Worm (Caenorhabditis elegans) whole organism, young adult: Measurements from ENCODE around the gene W03C9.2.

ENCODE experiments used
- B0019.2 ChIP-seq: fragments of 200-800 bp; sonication (Bioruptor generic); conservative IDR thresholded peaks from 2 replicates; pipeline ENCODE4 v1.3.6; 2022; ENCODE audit warnings: missing genetic modification reagents, missing genetic modification characterization, missing compliant biosample characterization
- B0336.3 ChIP-seq: fragments of 200-800 bp; sonication (Bioruptor generic); IDR thresholded peaks from 2 replicates; pipeline ENCODE4 v1.3.6; 2022; ENCODE audit warnings: missing genetic modification characterization, missing compliant biosample characterization
- D2030.7 ChIP-seq: fragments of 200-800 bp; sonication (Bioruptor generic); IDR thresholded peaks from 2 replicates; pipeline ENCODE4 v1.3.6; 2022; ENCODE audit warnings: missing genetic modification reagents, missing genetic modification characterization, missing compliant biosample characterization
- F10E7.11 ChIP-seq: sonication (generic microtip); optimal IDR thresholded peaks from 2 replicates; lab custom pipeline; 2017; ENCODE audit warnings: mild to moderate bottlenecking, missing genetic modification characterization, moderate library complexity, missing compliant biosample characterization
- F49E8.2 ChIP-seq: sonication (generic microtip); optimal IDR thresholded peaks from 3 replicates; lab custom pipeline; 2017; ENCODE audit warnings: missing genetic modification characterization, mild to moderate bottlenecking, missing compliant biosample characterization, antibody characterized with exemption, moderate library complexity; ENCODE audit not compliant: insufficient read depth
- F55B11.4 ChIP-seq: sonication (generic microtip); optimal IDR thresholded peaks from 2 replicates; lab custom pipeline; 2016; ENCODE audit warnings: missing compliant biosample characterization, missing genetic modification characterization, borderline replicate concordance; ENCODE audit not compliant: insufficient read depth
- F57C9.4 ChIP-seq: sonication (generic microtip); optimal IDR thresholded peaks from 2 replicates; lab custom pipeline; 2017; ENCODE audit warnings: mild to moderate bottlenecking, missing genetic modification characterization, missing compliant biosample characterization
- Y53G8AR.9 ChIP-seq: fragments of 200-800 bp; sonication (Bioruptor generic); conservative IDR thresholded peaks from 2 replicates; pipeline ENCODE4 v1.3.6; 2022; ENCODE audit warnings: missing genetic modification reagents, missing genetic modification characterization, missing compliant biosample characterization
- Y95B8A.8 ChIP-seq: fragments of 200-800 bp; sonication (Bioruptor generic); IDR thresholded peaks from 2 replicates; pipeline ENCODE4 v1.3.6; 2022; ENCODE audit warnings: missing genetic modification reagents, missing genetic modification characterization, missing compliant biosample characterization
- aptf-3 ChIP-seq: fragments of 200-800 bp; sonication (Bioruptor generic); IDR thresholded peaks from 2 replicates; pipeline ENCODE4 v1.3.6; 2022; ENCODE audit warnings: missing genetic modification characterization, missing compliant biosample characterization
- athp-1 ChIP-seq: sonication (generic microtip); optimal IDR thresholded peaks from 2 replicates; lab custom pipeline; 2017; ENCODE audit warnings: mild to moderate bottlenecking, missing genetic modification characterization, missing compliant biosample characterization
- attf-6 ChIP-seq: fragments of 200-800 bp; sonication (Bioruptor generic); IDR thresholded peaks from 2 replicates; pipeline ENCODE4 v1.3.6; 2022; ENCODE audit warnings: missing genetic modification reagents, missing genetic modification characterization, missing compliant biosample characterization
- cebp-1 ChIP-seq, 2 experiments: fragments of 200-800 bp in 1 of 2; sonication (Bioruptor generic) in 1 of 2; sonication (generic microtip) in 1 of 2; IDR thresholded peaks in 1 of 2; optimal IDR thresholded peaks in 1 of 2; 2 replicates each; pipeline versions ENCODE4 v1.3.6 to Lab custom; 2017 to 2022; ENCODE audit warnings: missing compliant biosample characterization in 2 of 2, missing genetic modification characterization in 2 of 2, mild to moderate bottlenecking in 1 of 2, missing genetic modification reagents in 1 of 2, moderate library complexity in 1 of 2
- ceh-100 ChIP-seq: fragments of 200-800 bp; sonication (Bioruptor generic); IDR thresholded peaks from 2 replicates; pipeline ENCODE4 v1.3.6; 2022; ENCODE audit warnings: missing genetic modification reagents, missing genetic modification characterization, missing compliant biosample characterization
- ceh-91 ChIP-seq: fragments of 200-800 bp; sonication (Bioruptor generic); IDR thresholded peaks from 2 replicates; pipeline ENCODE4 v1.3.6; 2022; ENCODE audit warnings: missing genetic modification reagents, missing genetic modification characterization, missing compliant biosample characterization
- dpff-1 ChIP-seq: sonication (generic microtip); optimal IDR thresholded peaks from 2 replicates; lab custom pipeline; 2017; ENCODE audit warnings: mild to moderate bottlenecking, missing genetic modification characterization, missing compliant biosample characterization
- dpl-1 ChIP-seq: fragments of 150-350 bp; optimal IDR thresholded peaks from 2 replicates; lab custom pipeline; 2014; ENCODE audit warnings: missing biosample characterization, missing genetic modification reagents, missing genetic modification characterization
- efl-1 ChIP-seq: fragments of 150-350 bp; optimal IDR thresholded peaks from 2 replicates; lab custom pipeline; 2014; ENCODE audit warnings: missing biosample characterization, missing genetic modification reagents, missing genetic modification characterization
- hlh-12 ChIP-seq: sonication (generic microtip); optimal IDR thresholded peaks from 2 replicates; lab custom pipeline; 2016; ENCODE audit warnings: missing genetic modification characterization, missing compliant biosample characterization
- hmg-1.2 ChIP-seq: fragments of 200-800 bp; sonication (Bioruptor generic); IDR thresholded peaks from 2 replicates; pipeline ENCODE4 v1.3.6; 2022; ENCODE audit warnings: missing genetic modification reagents, missing genetic modification characterization, missing compliant biosample characterization
- hrde-1 ChIP-seq: sonication (generic microtip); optimal IDR thresholded peaks from 2 replicates; lab custom pipeline; 2016; ENCODE audit warnings: missing genetic modification characterization, mild to moderate bottlenecking, missing compliant biosample characterization, moderate library complexity, missing genotype, missing genetic modification reagents, borderline replicate concordance
- hsf-1 ChIP-seq: fragments of 200-800 bp; sonication (Bioruptor generic); IDR thresholded peaks from 2 replicates; pipeline ENCODE4 v1.3.6; 2022; ENCODE audit warnings: missing genetic modification reagents, missing genetic modification characterization, missing compliant biosample characterization
- lag-1 ChIP-seq: fragments of 200-800 bp; sonication (Bioruptor generic); IDR thresholded peaks from 2 replicates; pipeline ENCODE4 v1.3.6; 2022; ENCODE audit warnings: missing genetic modification reagents, missing genetic modification characterization, missing compliant biosample characterization
- lin-26 ChIP-seq: fragments of 200-800 bp; sonication (Bioruptor generic); IDR thresholded peaks from 2 replicates; pipeline ENCODE4 v1.3.6; 2022; ENCODE audit warnings: missing genetic modification reagents, missing genetic modification characterization, missing compliant biosample characterization
- lin-35 ChIP-seq, 3 experiments: fragments of 150-350 bp in 2 of 3; sonication (generic microtip) in 1 of 3; optimal IDR thresholded peaks; 2 replicates each; lab custom pipeline; 2014 to 2018; ENCODE audit warnings: missing biosample characterization in 3 of 3, missing genetic modification characterization in 3 of 3, missing genetic modification reagents in 3 of 3
- lin-54 ChIP-seq: fragments of 200-800 bp; sonication (Bioruptor generic); optimal IDR thresholded peaks from 2 replicates; lab custom pipeline; 2018; ENCODE audit warnings: mild to moderate bottlenecking, missing genetic modification characterization, missing compliant biosample characterization
- lsl-1 ChIP-seq: fragments of 200-800 bp; sonication (Bioruptor generic); optimal IDR thresholded peaks from 2 replicates; lab custom pipeline; 2018; ENCODE audit warnings: mild to moderate bottlenecking, missing genetic modification characterization, moderate library complexity, missing compliant biosample characterization
- madf-6 ChIP-seq: fragments of 200-800 bp; sonication (Bioruptor generic); IDR thresholded peaks from 2 replicates; pipeline ENCODE4 v1.3.6; 2022; ENCODE audit warnings: missing genetic modification reagents, missing genetic modification characterization, missing compliant biosample characterization
- madf-8 ChIP-seq: fragments of 200-800 bp; sonication (Bioruptor generic); conservative IDR thresholded peaks from 2 replicates; pipeline ENCODE4 v1.3.6; 2022; ENCODE audit warnings: missing genetic modification reagents, missing genetic modification characterization, missing compliant biosample characterization
- nfyb-1 ChIP-seq: fragments of 200-800 bp; sonication (Bioruptor generic); IDR thresholded peaks from 2 replicates; pipeline ENCODE4 v1.3.6; 2022; ENCODE audit warnings: missing genetic modification reagents, missing genetic modification characterization, missing compliant biosample characterization
- nhr-179 ChIP-seq: sonication (generic microtip); optimal IDR thresholded peaks from 2 replicates; lab custom pipeline; 2016; ENCODE audit warnings: mild to moderate bottlenecking, missing genetic modification characterization, missing compliant biosample characterization
- nhr-27 ChIP-seq: fragments of 200-800 bp; sonication (Bioruptor generic); optimal IDR thresholded peaks from 2 replicates; lab custom pipeline; 2018; ENCODE audit warnings: mild to moderate bottlenecking, missing genetic modification characterization, moderate library complexity, missing compliant biosample characterization
- nhr-80 ChIP-seq: sonication (generic microtip); optimal IDR thresholded peaks from 2 replicates; lab custom pipeline; 2016; ENCODE audit warnings: missing genetic modification characterization, missing compliant biosample characterization
- snpc-1.1 ChIP-seq: sonication (generic microtip); optimal IDR thresholded peaks from 2 replicates; lab custom pipeline; 2017; ENCODE audit warnings: missing genetic modification characterization, mild to moderate bottlenecking, missing compliant biosample characterization, antibody characterized with exemption, moderate library complexity, missing genotype, missing genetic modification reagents; ENCODE audit not compliant: insufficient read depth
- snpc-3.4 ChIP-seq: sonication (generic microtip); optimal IDR thresholded peaks from 2 replicates; lab custom pipeline; 2017; ENCODE audit warnings: missing genetic modification characterization, mild to moderate bottlenecking, missing compliant biosample characterization, antibody characterized with exemption, moderate library complexity, missing genotype, missing genetic modification reagents
- tlf-1 ChIP-seq: fragments of 200-800 bp; sonication (Bioruptor generic); optimal IDR thresholded peaks from 2 replicates; lab custom pipeline; 2018; ENCODE audit warnings: mild to moderate bottlenecking, missing genetic modification characterization, missing compliant biosample characterization
- xnd-1 ChIP-seq: sonication (generic microtip); optimal IDR thresholded peaks from 2 replicates; lab custom pipeline; 2016; ENCODE audit warnings: missing genotype, missing genetic modification reagents, missing genetic modification characterization, missing compliant biosample characterization
- zfh-2 ChIP-seq: fragments of 200-800 bp; sonication (Bioruptor generic); conservative IDR thresholded peaks from 2 replicates; pipeline ENCODE4 v1.3.6; 2022; ENCODE audit warnings: missing genetic modification reagents, missing genetic modification characterization, missing compliant biosample characterization
- zim-3 ChIP-seq: sonication (generic microtip); optimal IDR thresholded peaks from 2 replicates; lab custom pipeline; 2017; ENCODE audit warnings: mild to moderate bottlenecking, missing genetic modification characterization, moderate library complexity, missing compliant biosample characterization
- ztf-25 ChIP-seq: fragments of 200-800 bp; sonication (Bioruptor generic); IDR thresholded peaks from 2 replicates; pipeline ENCODE4 v1.3.6; 2022; ENCODE audit warnings: missing genetic modification reagents, missing genetic modification characterization, missing compliant biosample characterization

The W03C9.2 gene

ce11 chrII:11968275-11968674 lies 6.1 kb downstream of the W03C9.2 start, which contains the start of gene mex-1 (continued):
- TF ChIP-seq snpc-1.1 (tag; lab: Kevin White, UChicago) = peak; percentile 72
- no peak for TF ChIP-seq nhr-27
- TF ChIP-seq attf-6 (GFP tag; lab: Robert Waterston, UW) = peak; percentile 78
- no peak for TF ChIP-seq F55B11.4 (tag; lab: Kevin White, UChicago)
- peak; percentile 78 for TF ChIP-seq F49E8.2
- TF ChIP-seq hlh-12 (tag; lab: Kevin White, UChicago) = no peak
- no peak for TF ChIP-seq aptf-3 (GFP tag; lab: Robert Waterston, UW)
- no peak for TF ChIP-seq dpff-1
- TF ChIP-seq Y53G8AR.9 = peak; percentile 78; the same call in 1 of the 2 replicates
- TF ChIP-seq lin-35 (GFP tag; optimal IDR thresholded peaks at IDR 0.05; lab: Kevin White, UChicago) = peak in 2 of 3 experiments; percentile 19 to 81
- no peak for TF ChIP-seq F57C9.4 (tag; lab: Kevin White, UChicago)

DNA sequence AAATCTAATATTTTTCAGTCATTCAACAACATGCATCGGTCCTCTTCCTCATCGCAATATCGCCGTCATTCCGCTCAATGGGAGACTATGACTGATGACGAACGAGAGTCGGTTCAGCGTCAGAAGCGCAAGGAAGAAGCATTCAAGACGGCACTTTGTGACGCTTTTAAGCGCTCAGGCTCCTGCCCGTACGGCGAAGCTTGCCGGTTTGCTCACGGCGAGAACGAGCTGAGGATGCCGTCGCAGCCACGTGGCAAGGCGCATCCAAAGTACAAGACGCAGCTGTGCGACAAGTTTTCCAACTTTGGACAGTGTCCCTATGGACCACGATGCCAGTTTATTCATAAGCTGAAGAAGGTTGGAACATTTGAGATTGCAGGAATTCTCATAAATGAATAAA lies 6.9 kb downstream of the W03C9.2 start:
- TF ChIP-seq lin-26 (GFP tag; lab: Robert Waterston, UW) (0 out of 2 replicates have a peak, but pooled peaks have one; percentile 9), zfh-2 (peak; percentile 55; the same call in 1 of the 2 replicates), hsf-1 (GFP tag; lab: Robert Waterston, UW) (0 out of 2 replicates have a peak, but pooled peaks have one; percentile 24), F10E7.11 (tag; lab: Kevin White, UChicago) (no peak), lag-1 (GFP tag; lab: Robert Waterston, UW) (no peak), athp-1 (no peak), hmg-1.2 (GFP tag; lab: Robert Waterston, UW) (0 out of 2 replicates have a peak, but pooled peaks have one; percentile 3)
- TF ChIP-seq, all 124 proteins: peak for 4

DNA sequence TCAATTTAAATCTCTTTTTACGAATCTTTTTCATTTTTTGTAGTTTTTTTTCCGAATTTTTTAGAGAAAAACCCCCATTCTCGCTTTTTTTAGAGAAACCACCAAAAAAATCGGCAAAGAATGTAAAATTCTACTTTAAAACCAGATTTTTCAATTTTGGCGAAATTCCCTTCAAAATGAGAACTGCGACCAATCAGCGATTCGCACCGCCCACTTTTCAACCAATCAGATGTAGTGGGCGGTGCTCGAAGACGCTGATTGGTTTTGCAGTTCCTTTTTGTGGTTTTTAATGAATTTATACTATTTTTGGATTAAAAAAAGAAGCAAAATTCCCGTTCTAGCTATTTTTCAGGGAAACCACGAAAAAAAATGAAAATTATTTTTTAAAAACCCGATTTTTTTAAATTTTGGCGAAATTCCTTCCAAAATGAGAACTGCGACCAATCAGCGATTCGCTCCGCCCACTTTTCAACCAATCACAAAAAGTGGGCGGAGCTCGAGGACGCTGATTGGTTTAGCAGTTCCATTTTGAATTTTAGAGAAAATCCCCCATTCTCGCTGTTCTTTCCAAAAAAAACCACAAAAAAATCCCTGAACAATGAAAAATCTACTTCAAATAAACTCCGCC lies 9.0 kb downstream of the W03C9.2 start:
- no peak for TF ChIP-seq xnd-1
- TF ChIP-seq nfyb-1 (GFP tag; lab: Robert Waterston, UW) = peak; percentile 11; the same call in 1 of the 2 replicates

ce11 chrII:11972266-11972665 lies 10.1 kb downstream of the W03C9.2 start:
- TF ChIP-seq B0336.3 (peak; percentile 63), lsl-1 (GFP tag; lab: Kevin White, UChicago) (peak; percentile 50), madf-6 (GFP tag; lab: Robert Waterston, UW) (peak; percentile 80), hrde-1 (tag; lab: Kevin White, UChicago) (peak; percentile 81), tlf-1 (GFP tag; lab: Kevin White, UChicago) (peak; percentile 51), D2030.7 (GFP tag; lab: Robert Waterston, UW) (no peak), ztf-25 (GFP tag; lab: Robert Waterston, UW) (0 out of 2 replicates have a peak, but pooled peaks have one; percentile 55), nhr-80 (tag; lab: Kevin White, UChicago) (no peak), nhr-179 (tag; lab: Kevin White, UChicago) (no peak), zim-3 (peak; percentile 7), lin-35 (GFP tag; optimal IDR thresholded peaks at IDR 0.05; lab: Kevin White, UChicago) (peak in 1 of 3 experiments; percentile 32), nhr-27 (no peak), dpl-1 (peak; percentile 28), Y53G8AR.9 (0 out of 2 replicates have a peak, but pooled peaks have one; percentile 40), ceh-100 (GFP tag; lab: Robert Waterston, UW) (0 out of 2 replicates have a peak, but pooled peaks have one; percentile 30), lin-54 (GFP tag; lab: Kevin White, UChicago) (peak; percentile 20), cebp-1 (GFP tag; IDR thresholded peaks at IDR 0.05; lab: Robert Waterston, UW) (no peak), cebp-1 (tag; optimal IDR thresholded peaks at IDR 0.05; lab: Kevin White, UChicago) (peak; percentile 16), Y95B8A.8 (GFP tag; lab: Robert Waterston, UW) (0 out of 2 replicates have a peak, but pooled peaks have one; percentile 82), B0019.2 (GFP tag; lab: Robert Waterston, UW) (no peak), lin-26 (GFP tag; lab: Robert Waterston, UW) (peak; percentile 57; the same call in 1 of the 2 replicates), hsf-1 (GFP tag; lab: Robert Waterston, UW) (peak; percentile 44; the same call in 1 of the 2 replicates), efl-1 (GFP tag; lab: Kevin White, UChicago) (peak; percentile 68), ceh-91 (peak; percentile 26; the same call in 1 of the 2 replicates), snpc-3.4 (tag; lab: Kevin White, UChicago) (peak; percentile 9), madf-8 (GFP tag; lab: Robert Waterston, UW) (peak; percentile 60)
